Fruit fly (Drosophila melanogaster) whole organism, wandering third instar larva: ENCODE results near the gene CG17211.

Experiments used
- Abd-B ChIP-seq: fragments of >200 bp; optimal IDR thresholded peaks from 2 replicates; lab custom pipeline; 2017; ENCODE audit warnings: missing biosample characterization, missing genetic modification characterization
- CG9705 ChIP-seq: fragments of 200-800 bp; sonication (Bioruptor generic); optimal IDR thresholded peaks from 2 replicates; lab custom pipeline; 2018; ENCODE audit warnings: missing biosample characterization, mild to moderate bottlenecking, missing genetic modification characterization
- CrebA ChIP-seq: fragments of 200-800 bp; sonication (Bioruptor generic); optimal IDR thresholded peaks from 2 replicates; lab custom pipeline; 2016; ENCODE audit warnings: missing biosample characterization, mild to moderate bottlenecking, missing genetic modification characterization, borderline replicate concordance
- Dfd ChIP-seq: fragments of >200 bp; optimal IDR thresholded peaks from 2 replicates; lab custom pipeline; 2017; ENCODE audit warnings: missing biosample characterization, missing genetic modification characterization
- Dif ChIP-seq: fragments of 200-275, 200-300 bp; sonication (Bioruptor generic); optimal IDR thresholded peaks from 2 replicates; lab custom pipeline; 2018; ENCODE audit warnings: missing biosample characterization, missing genetic modification characterization; ENCODE audit not compliant: partially characterized antibody
- HLH106 ChIP-seq: fragments of 200-800 bp; optimal IDR thresholded peaks from 3 replicates; lab custom pipeline; 2019; ENCODE audit warnings: missing biosample characterization, mild to moderate bottlenecking, missing genetic modification characterization, moderate library complexity
- Hr78 ChIP-seq: fragments of >200 bp; optimal IDR thresholded peaks from 2 replicates; lab custom pipeline; 2017; ENCODE audit warnings: missing biosample characterization, missing genetic modification characterization
- Hr83 ChIP-seq: fragments of 200-300 bp; sonication (Bioruptor generic); optimal IDR thresholded peaks from 2 replicates; lab custom pipeline; 2016; ENCODE audit warnings: missing biosample characterization, mild to moderate bottlenecking, missing genetic modification characterization, moderate library complexity; ENCODE audit not compliant: poor library complexity, severe bottlenecking
- Jra ChIP-seq: sonication (Bioruptor generic); optimal IDR thresholded peaks from 2 replicates; lab custom pipeline; 2016; ENCODE audit warnings: missing biosample characterization, missing genetic modification characterization
- Mio ChIP-seq: sonication (Bioruptor generic); optimal IDR thresholded peaks from 2 replicates; lab custom pipeline; 2016; ENCODE audit warnings: missing biosample characterization, missing genetic modification characterization
- Myc ChIP-seq: fragments of >200 bp; optimal IDR thresholded peaks from 2 replicates; lab custom pipeline; 2017
- N ChIP-seq: fragments of >200 bp; optimal IDR thresholded peaks from 2 replicates; lab custom pipeline; 2018; ENCODE audit warnings: missing biosample characterization, missing external identifiers, missing genetic modification characterization
- OdsH ChIP-seq: fragments of 200-800 bp; sonication (Bioruptor generic); optimal IDR thresholded peaks from 2 replicates; lab custom pipeline; 2016; ENCODE audit warnings: missing biosample characterization, mild to moderate bottlenecking, missing genetic modification characterization
- Sp1 ChIP-seq: fragments of 200-800 bp; sonication (Bioruptor generic); optimal IDR thresholded peaks from 3 replicates; lab custom pipeline; 2019; ENCODE audit warnings: missing biosample characterization, mild to moderate bottlenecking, missing genetic modification characterization, moderate library complexity
- Vsx2 ChIP-seq: fragments of 200-300, 225-300 bp; sonication (Bioruptor generic); optimal IDR thresholded peaks from 2 replicates; lab custom pipeline; 2018; ENCODE audit warnings: missing biosample characterization, missing genetic modification characterization; ENCODE audit not compliant: partially characterized antibody
- dl ChIP-seq, 2 experiments: fragments of 175-275, 200-275 bp in 1 of 2; fragments of 200-275 bp in 1 of 2; sonication (Bioruptor generic); optimal IDR thresholded peaks; lab custom pipeline; 2018; ENCODE audit warnings: mild to moderate bottlenecking in 2 of 2, missing biosample characterization in 2 of 2, missing genetic modification characterization in 2 of 2, moderate library complexity in 2 of 2; ENCODE audit not compliant: partially characterized antibody in 2 of 2, insufficient read depth in 1 of 2
- dmrt93B ChIP-seq: fragments of 200-800 bp; sonication (Bioruptor generic); optimal IDR thresholded peaks from 2 replicates; lab custom pipeline; 2018; ENCODE audit warnings: missing biosample characterization, mild to moderate bottlenecking, missing genetic modification characterization
- dsf ChIP-seq: sonication (Bioruptor generic); optimal IDR thresholded peaks from 2 replicates; lab custom pipeline; 2016; ENCODE audit warnings: missing biosample characterization, missing genetic modification characterization, borderline replicate concordance
- ey ChIP-seq: fragments of 200-800 bp; sonication (Bioruptor generic); optimal IDR thresholded peaks from 2 replicates; lab custom pipeline; 2016; ENCODE audit warnings: missing biosample characterization, missing genetic modification characterization
- foxo ChIP-seq, 2 experiments: fragments of 200-800 bp; sonication (Bioruptor generic); optimal IDR thresholded peaks; 2 replicates in 1 of 2; 3 replicates in 1 of 2; lab custom pipeline; 2016 to 2017; ENCODE audit warnings: missing biosample characterization in 2 of 2, missing genetic modification characterization in 2 of 2
- fru ChIP-seq: fragments of 200-800 bp; sonication (Bioruptor generic); optimal IDR thresholded peaks from 3 replicates; lab custom pipeline; 2016; ENCODE audit warnings: missing biosample characterization, mild to moderate bottlenecking, missing genetic modification characterization
- h ChIP-seq: fragments of 200-800 bp; sonication (Bioruptor generic); optimal IDR thresholded peaks from 3 replicates; lab custom pipeline; 2016; ENCODE audit warnings: missing biosample characterization, mild to moderate bottlenecking, missing genetic modification characterization
- jim ChIP-seq: fragments of 175-275, 200-325 bp; sonication (Bioruptor generic); optimal IDR thresholded peaks from 2 replicates; lab custom pipeline; 2016; ENCODE audit warnings: missing biosample characterization, mild to moderate bottlenecking, missing genetic modification characterization
- pan ChIP-seq: fragments of >200 bp; optimal IDR thresholded peaks from 2 replicates; lab custom pipeline; 2017
- psq ChIP-seq: fragments of 200-800 bp; sonication (Bioruptor generic); optimal IDR thresholded peaks from 3 replicates; lab custom pipeline; 2017; ENCODE audit warnings: missing biosample characterization, mild to moderate bottlenecking, missing genetic modification characterization, moderate library complexity
- rgr ChIP-seq: fragments of 200-800 bp; sonication (Bioruptor generic); optimal IDR thresholded peaks from 3 replicates; lab custom pipeline; 2016; ENCODE audit warnings: missing biosample characterization, mild to moderate bottlenecking, missing genetic modification characterization
- sage ChIP-seq: fragments of 200-800 bp; sonication (Bioruptor generic); optimal IDR thresholded peaks from 2 replicates; lab custom pipeline; 2016; ENCODE audit warnings: missing biosample characterization, mild to moderate bottlenecking, missing genetic modification characterization
- sv ChIP-seq: fragments of 200-800 bp; sonication (Bioruptor generic); optimal IDR thresholded peaks from 3 replicates; lab custom pipeline; 2016; ENCODE audit warnings: missing biosample characterization, missing genetic modification characterization
- tai ChIP-seq: sonication (Bioruptor generic); optimal IDR thresholded peaks from 2 replicates; lab custom pipeline; 2016; ENCODE audit warnings: missing biosample characterization, missing genetic modification characterization
- usp ChIP-seq: fragments of >200 bp; optimal IDR thresholded peaks from 2 replicates; lab custom pipeline; 2017; ENCODE audit warnings: missing biosample characterization, missing genetic modification characterization
- woc ChIP-seq: sonication (Bioruptor generic); optimal IDR thresholded peaks from 2 replicates; lab custom pipeline; 2016; ENCODE audit warnings: missing biosample characterization, mild to moderate bottlenecking, missing genetic modification characterization

Gene CG17211

dm6 chr2L:12078695-12079094 lies 35.5 kb upstream of the CG17211 start:
- no peak for TF ChIP-seq Dif (GFP tag; lab: Kevin White, UChicago)
- TF ChIP-seq, all 38 proteins: peak for 0

dm6 chr2L:12079827-12080381 lies 34.3 kb upstream of the CG17211 start:
- TF ChIP-seq Mio (GFP tag; lab: Kevin White, UChicago) (no peak), Abd-B (GFP tag; lab: Kevin White, UChicago) (no peak), dmrt93B (GFP tag; lab: Kevin White, UChicago) (no peak), usp (GFP tag; lab: Kevin White, UChicago) (no peak), Myc (no peak), psq (GFP tag; lab: Kevin White, UChicago) (no peak), Dfd (GFP tag; lab: Kevin White, UChicago) (no peak), fru (no peak), dsf (GFP tag; lab: Kevin White, UChicago) (no peak), CG9705 (GFP tag; lab: Kevin White, UChicago) (no peak), h (GFP tag; lab: Kevin White, UChicago) (no peak)

- TF ChIP-seq Dif (GFP tag; lab: Kevin White, UChicago) (no peak), tai (GFP tag; lab: Kevin White, UChicago) (no peak), jim (GFP tag; lab: Kevin White, UChicago) (no peak), Vsx2 (GFP tag; lab: Kevin White, UChicago) (no peak), Abd-B (GFP tag; lab: Kevin White, UChicago) (no peak)
Observed at dm6 chr2L:12081118-12081665, 33.0 kb upstream of the CG17211 start.

dm6 chr2L:12085010-12085409 lies 29.1 kb upstream of the CG17211 start:
- TF ChIP-seq N (GFP tag; lab: Kevin White, UChicago) = no peak
- TF ChIP-seq Mio (GFP tag; lab: Kevin White, UChicago) = no peak
- TF ChIP-seq Myc = no peak
- TF ChIP-seq usp (GFP tag; lab: Kevin White, UChicago) = no peak
- no peak for TF ChIP-seq sage (GFP tag; lab: Kevin White, UChicago)
- no peak for TF ChIP-seq fru
- TF ChIP-seq HLH106 (tag; lab: Kevin White, UChicago) = no peak
- TF ChIP-seq jim (GFP tag; lab: Kevin White, UChicago) = no peak
- TF ChIP-seq OdsH (GFP tag; lab: Kevin White, UChicago) = no peak
- no peak for TF ChIP-seq dmrt93B (GFP tag; lab: Kevin White, UChicago)
- TF ChIP-seq psq (GFP tag; lab: Kevin White, UChicago) = no peak
- no peak for TF ChIP-seq Hr78 (GFP tag; lab: Kevin White, UChicago)
- no peak for TF ChIP-seq Vsx2 (GFP tag; lab: Kevin White, UChicago)
- no peak for TF ChIP-seq ey (GFP tag; lab: Kevin White, UChicago)
- TF ChIP-seq woc = no peak
- no peak for TF ChIP-seq Dif (GFP tag; lab: Kevin White, UChicago)
- no peak for TF ChIP-seq Hr83 (GFP tag; lab: Kevin White, UChicago)

- TF ChIP-seq Jra (no peak), dmrt93B (GFP tag; lab: Kevin White, UChicago) (no peak), CrebA (GFP tag; lab: Kevin White, UChicago) (no peak), pan (lab: Kevin White, UChicago) (no peak), Hr83 (GFP tag; lab: Kevin White, UChicago) (no peak), jim (GFP tag; lab: Kevin White, UChicago) (no peak), CG9705 (GFP tag; lab: Kevin White, UChicago) (no peak), dsf (GFP tag; lab: Kevin White, UChicago) (no peak), psq (GFP tag; lab: Kevin White, UChicago) (no peak), sv (GFP tag; lab: Kevin White, UChicago) (no peak), Hr78 (GFP tag; lab: Kevin White, UChicago) (no peak), dl (GFP tag; optimal IDR thresholded peaks at IDR 0.05; lab: Kevin White, UChicago; ENCODE audit: insufficient read depth in 1 of 2, partially characterized antibody in 2 of 2) (no peak), h (GFP tag; lab: Kevin White, UChicago) (no peak), Sp1 (GFP tag; lab: Kevin White, UChicago) (no peak), Vsx2 (GFP tag; lab: Kevin White, UChicago) (no peak), usp (GFP tag; lab: Kevin White, UChicago) (no peak), rgr (GFP tag; lab: Kevin White, UChicago) (no peak), foxo (GFP tag; optimal IDR thresholded peaks at IDR 0.05; lab: Kevin White, UChicago) (no peak), HLH106 (tag; lab: Kevin White, UChicago) (no peak)
Observed at dm6 chr2L:12085619-12086171, 28.5 kb upstream of the CG17211 start, which contains the start of gene prd. TSS of gene prd (minus strand) at chr2L:12085827.
